Worm (Caenorhabditis elegans) whole organism, L4/young adult: ENCODE results near the gene Y54G11A.7.

Source experiments
- W03F9.2 ChIP-seq: fragments of 150-350 bp; optimal IDR thresholded peaks from 2 replicates; lab custom pipeline; 2014; ENCODE audit warnings: missing biosample characterization, missing genetic modification characterization
- dao-5 ChIP-seq: sonication (generic microtip); optimal IDR thresholded peaks from 2 replicates; lab custom pipeline; 2016; ENCODE audit warnings: missing genotype, missing genetic modification characterization, moderate library complexity, missing compliant biosample characterization
- him-1 ChIP-seq: sonication (generic microtip); optimal IDR thresholded peaks from 2 replicates; lab custom pipeline; 2016; ENCODE audit warnings: missing genotype, missing genetic modification reagents, missing genetic modification characterization, missing compliant biosample characterization

DNA sequence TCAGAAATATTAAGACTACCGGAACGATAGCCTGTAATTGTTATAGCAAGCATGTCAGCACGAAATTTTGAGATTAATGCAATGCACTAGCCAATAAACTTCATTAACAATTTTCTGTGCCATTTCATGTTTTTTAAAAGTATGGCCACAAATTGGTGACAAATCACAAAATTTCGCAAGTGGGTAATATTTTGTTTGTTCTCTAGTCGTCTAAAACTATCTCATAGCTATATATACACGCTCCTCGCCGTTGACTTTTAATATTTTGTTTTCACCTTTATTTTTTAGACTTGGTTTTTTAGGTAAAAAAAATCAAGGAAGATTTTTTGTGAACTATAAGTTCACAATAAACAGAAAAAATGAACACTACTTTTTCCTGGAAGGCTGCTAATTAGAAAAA, 6.3 kb upstream of the Y54G11A.7 start:
- TF ChIP-seq dao-5 (tag; lab: Kevin White, UChicago), result no peak
- TF ChIP-seq him-1 (tag; lab: Kevin White, UChicago), result no peak
- no peak for TF ChIP-seq W03F9.2 (tag; lab: Kevin White, UChicago)
